Fruit fly (Drosophila melanogaster) whole organism, embryonic: Measurements from ENCODE around the gene CG14339.

ENCODE experiments used
- ATbp ChIP-seq: fragments of 200-800 bp; sonication (Bioruptor generic); optimal IDR thresholded peaks from 2 replicates; lab custom pipeline; 2017; ENCODE audit warnings: missing biosample characterization, mild to moderate bottlenecking, missing genetic modification characterization, missing genetic modification reagents
- Atf-2 ChIP-seq: fragments of 200-800 bp; sonication (Bioruptor generic); optimal IDR thresholded peaks from 2 replicates; lab custom pipeline; 2016; ENCODE audit warnings: missing biosample characterization, missing genetic modification characterization
- CG11398 ChIP-seq: fragments of 200-800 bp; sonication (Bioruptor generic); optimal IDR thresholded peaks from 2 replicates; lab custom pipeline; 2016; ENCODE audit warnings: missing biosample characterization, missing genetic modification characterization
- CG11695 ChIP-seq: fragments of 200-800 bp; sonication (Bioruptor generic); IDR thresholded peaks from 3 replicates; pipeline ENCODE4 v1.3.6; 2022; ENCODE audit warnings: missing biosample characterization, missing genetic modification characterization
- CG12155 ChIP-seq: fragments of 200-800 bp; sonication (Bioruptor generic); optimal IDR thresholded peaks from 3 replicates; lab custom pipeline; 2016; ENCODE audit warnings: missing biosample characterization, missing genetic modification characterization
- CG12219 ChIP-seq: fragments of 200-800 bp; sonication (Bioruptor generic); optimal IDR thresholded peaks from 3 replicates; lab custom pipeline; 2018; ENCODE audit warnings: missing biosample characterization, mild to moderate bottlenecking, missing genetic modification characterization
- CG12391 ChIP-seq: fragments of 200-800 bp; sonication (Bioruptor generic); optimal IDR thresholded peaks from 3 replicates; lab custom pipeline; 2018; ENCODE audit warnings: missing biosample characterization, mild to moderate bottlenecking, missing genetic modification characterization, moderate library complexity
- CG12769 ChIP-seq: fragments of 200-800 bp; sonication (Bioruptor generic); optimal IDR thresholded peaks from 2 replicates; lab custom pipeline; 2019; ENCODE audit warnings: missing biosample characterization, mild to moderate bottlenecking, missing genetic modification characterization, moderate library complexity
- CG13296 ChIP-seq: fragments of 200-800 bp; sonication (Bioruptor generic); optimal IDR thresholded peaks from 3 replicates; lab custom pipeline; 2018; ENCODE audit warnings: missing biosample characterization, mild to moderate bottlenecking, missing genetic modification characterization
- CG14860 ChIP-seq: fragments of 200-800 bp; sonication (Bioruptor generic); IDR thresholded peaks from 3 replicates; pipeline ENCODE4 v1.3.6; 2022; ENCODE audit warnings: missing biosample characterization, missing genetic modification characterization; ENCODE audit not compliant: partially characterized antibody
- CG15269 ChIP-seq: fragments of 200-800 bp; sonication (Bioruptor generic); optimal IDR thresholded peaks from 2 replicates; lab custom pipeline; 2018; ENCODE audit warnings: missing biosample characterization, mild to moderate bottlenecking, missing genetic modification characterization, moderate library complexity
- CG16779 ChIP-seq: fragments of 200-800 bp; sonication (Bioruptor generic); IDR thresholded peaks from 2 replicates; pipeline ENCODE4 v1.3.6; 2022; ENCODE audit warnings: missing biosample characterization, missing genetic modification characterization
- CG17186 ChIP-seq: fragments of 200-800 bp; sonication (Bioruptor generic); optimal IDR thresholded peaks from 3 replicates; lab custom pipeline; 2017; ENCODE audit warnings: missing biosample characterization, missing genetic modification reagents, missing genetic modification characterization
- CG2116 ChIP-seq: fragments of 200-800 bp; sonication (Bioruptor generic); optimal IDR thresholded peaks from 3 replicates; lab custom pipeline; 2018; ENCODE audit warnings: missing biosample characterization, mild to moderate bottlenecking, missing genetic modification characterization
- CG2678 ChIP-seq: fragments of 200-800 bp; sonication (Bioruptor generic); optimal IDR thresholded peaks from 3 replicates; lab custom pipeline; 2019; ENCODE audit warnings: missing biosample characterization, mild to moderate bottlenecking, missing genetic modification characterization, moderate library complexity
- CG3163 ChIP-seq: fragments of 200-800 bp; sonication (Bioruptor generic); optimal IDR thresholded peaks from 3 replicates; lab custom pipeline; 2016; ENCODE audit warnings: missing biosample characterization, missing genetic modification characterization
- CG34224 ChIP-seq: fragments of 200-800 bp; sonication (Bioruptor generic); IDR thresholded peaks from 3 replicates; pipeline ENCODE4 v1.3.6; 2022; ENCODE audit warnings: missing biosample characterization, missing genetic modification characterization; ENCODE audit not compliant: partially characterized antibody
- CG4282 ChIP-seq: fragments of 200-800 bp; sonication (Bioruptor generic); optimal IDR thresholded peaks from 2 replicates; lab custom pipeline; 2016; ENCODE audit warnings: missing biosample characterization, missing genetic modification characterization
- CG4617 ChIP-seq: fragments of 200-800 bp; sonication (Bioruptor generic); optimal IDR thresholded peaks from 3 replicates; lab custom pipeline; 2016; ENCODE audit warnings: missing biosample characterization, missing genetic modification characterization, borderline replicate concordance
- CG5245 ChIP-seq: fragments of 200-800 bp; sonication (Bioruptor generic); optimal IDR thresholded peaks from 3 replicates; lab custom pipeline; 2016; ENCODE audit warnings: missing biosample characterization, missing genetic modification characterization
- CG7357 ChIP-seq: fragments of 200-800 bp; sonication (Bioruptor generic); IDR thresholded peaks from 3 replicates; pipeline ENCODE4 v1.3.6; 2022; ENCODE audit warnings: missing biosample characterization, missing genetic modification characterization
- CG7928 ChIP-seq: fragments of 200-800 bp; sonication (Bioruptor generic); optimal IDR thresholded peaks from 2 replicates; lab custom pipeline; 2017; ENCODE audit warnings: missing biosample characterization, mild to moderate bottlenecking, missing genetic modification characterization
- CG8281 ChIP-seq: fragments of 200-800 bp; sonication (Bioruptor generic); optimal IDR thresholded peaks from 2 replicates; lab custom pipeline; 2018; ENCODE audit warnings: missing biosample characterization, mild to moderate bottlenecking, missing genetic modification characterization, moderate library complexity
- CG8388 ChIP-seq: fragments of 200-800 bp; sonication (Bioruptor generic); optimal IDR thresholded peaks from 2 replicates; lab custom pipeline; 2019; ENCODE audit warnings: missing biosample characterization, mild to moderate bottlenecking, missing genetic modification characterization, moderate library complexity
- CG8924 ChIP-seq: fragments of 200-800 bp; optimal IDR thresholded peaks from 3 replicates; lab custom pipeline; 2019; ENCODE audit warnings: missing biosample characterization, mild to moderate bottlenecking, missing genetic modification characterization, moderate library complexity
- Dad ChIP-seq: fragments of 200-800 bp; sonication (Bioruptor generic); optimal IDR thresholded peaks from 3 replicates; lab custom pipeline; 2016; ENCODE audit warnings: missing biosample characterization, missing genetic modification characterization
- Deaf1 ChIP-seq: fragments of 200-800 bp; optimal IDR thresholded peaks from 3 replicates; lab custom pipeline; 2019; ENCODE audit warnings: missing biosample characterization, mild to moderate bottlenecking, missing genetic modification characterization, moderate library complexity
- Fer2 ChIP-seq: fragments of 200-800 bp; sonication (Bioruptor generic); optimal IDR thresholded peaks from 2 replicates; lab custom pipeline; 2018; ENCODE audit warnings: missing biosample characterization, mild to moderate bottlenecking, missing genetic modification characterization, moderate library complexity
- Fer3 ChIP-seq: fragments of 200-800 bp; sonication (Bioruptor generic); optimal IDR thresholded peaks from 2 replicates; lab custom pipeline; 2018; ENCODE audit warnings: missing biosample characterization, mild to moderate bottlenecking, missing genetic modification characterization, moderate library complexity
- Gug ChIP-seq: fragments of 200-800 bp; sonication (Bioruptor generic); IDR thresholded peaks from 4 replicates; pipeline ENCODE4 v1.3.6; 2022; ENCODE audit warnings: missing biosample characterization, missing genetic modification characterization
- Hand ChIP-seq: fragments of 200-800 bp; sonication (Bioruptor generic); optimal IDR thresholded peaks from 2 replicates; lab custom pipeline; 2017; ENCODE audit warnings: mild to moderate bottlenecking, missing biosample characterization, missing genetic modification reagents, missing genetic modification characterization
- Hmx ChIP-seq: fragments of 200-800 bp; sonication (Bioruptor generic); optimal IDR thresholded peaks from 2 replicates; lab custom pipeline; 2016; ENCODE audit warnings: missing biosample characterization, missing genetic modification characterization
- MESR4 ChIP-seq: fragments of 200-800 bp; sonication (Bioruptor generic); optimal IDR thresholded peaks from 2 replicates; lab custom pipeline; 2018; ENCODE audit warnings: missing biosample characterization, mild to moderate bottlenecking, missing genetic modification characterization, moderate library complexity
- NC2β ChIP-seq: fragments of 200-800 bp; sonication (Bioruptor generic); optimal IDR thresholded peaks from 2 replicates; lab custom pipeline; 2016; ENCODE audit warnings: missing biosample characterization, missing genetic modification characterization
- Sry-δ ChIP-seq: fragments of 200-800 bp; sonication (Bioruptor generic); optimal IDR thresholded peaks from 2 replicates; lab custom pipeline; 2016; ENCODE audit warnings: missing biosample characterization, missing genetic modification characterization
- Xrp1 ChIP-seq: fragments of 200-800 bp; sonication (Bioruptor generic); IDR thresholded peaks from 2 replicates; pipeline ENCODE4 v1.3.6; 2022; ENCODE audit warnings: missing biosample characterization, missing genetic modification characterization
- ato ChIP-seq: fragments of 200-800 bp; sonication (Bioruptor generic); IDR thresholded peaks from 2 replicates; pipeline ENCODE4 v1.3.6; 2022; ENCODE audit warnings: missing biosample characterization, missing genetic modification characterization; ENCODE audit not compliant: partially characterized antibody
- bcd ChIP-seq: fragments of 200-800 bp; sonication (Bioruptor generic); optimal IDR thresholded peaks from 2 replicates; lab custom pipeline; 2017; ENCODE audit warnings: missing biosample characterization, mild to moderate bottlenecking, missing genetic modification characterization
- crc ChIP-seq: fragments of 200-800 bp; sonication (Bioruptor generic); optimal IDR thresholded peaks from 2 replicates; lab custom pipeline; 2016; ENCODE audit warnings: missing biosample characterization, missing genetic modification characterization
- fd102C ChIP-seq: fragments of 200-800 bp; sonication (Bioruptor generic); optimal IDR thresholded peaks from 2 replicates; lab custom pipeline; 2018; ENCODE audit warnings: missing biosample characterization, mild to moderate bottlenecking, missing genetic modification characterization, moderate library complexity
- fd96Cb ChIP-seq: fragments of 200-800 bp; sonication (Bioruptor generic); optimal IDR thresholded peaks from 2 replicates; lab custom pipeline; 2018; ENCODE audit warnings: missing biosample characterization, mild to moderate bottlenecking, missing genetic modification characterization, moderate library complexity
- fru ChIP-seq: fragments of >200 bp; optimal IDR thresholded peaks from 2 replicates; lab custom pipeline; 2017
- fu2 ChIP-seq: fragments of 200-800 bp; sonication (Bioruptor generic); optimal IDR thresholded peaks from 2 replicates; lab custom pipeline; 2016; ENCODE audit warnings: missing biosample characterization, missing genetic modification characterization
- nerfin-2 ChIP-seq: fragments of 200-800 bp; sonication (Bioruptor generic); IDR thresholded peaks from 2 replicates; pipeline ENCODE4 v1.3.6; 2022; ENCODE audit warnings: missing biosample characterization, missing genetic modification characterization; ENCODE audit not compliant: partially characterized antibody
- pho ChIP-seq: fragments of 200-800 bp; sonication (Bioruptor generic); optimal IDR thresholded peaks from 2 replicates; lab custom pipeline; 2016; ENCODE audit warnings: missing biosample characterization, missing genetic modification characterization
- ranshi ChIP-seq: fragments of 200-800 bp; sonication (Bioruptor generic); IDR thresholded peaks from 2 replicates; pipeline ENCODE4 v1.3.6; 2022; ENCODE audit warnings: missing biosample characterization, missing genetic modification characterization
- sc ChIP-seq, 3 experiments: fragments of >200 bp in 2 of 3; fragments of 200-800 bp in 1 of 3; sonication (Bioruptor generic) in 1 of 3; optimal IDR thresholded peaks; 2 replicates in 2 of 3; 3 replicates in 1 of 3; lab custom pipeline; 2017; ENCODE audit warnings: mild to moderate bottlenecking in 1 of 3, missing biosample characterization in 1 of 3, missing genetic modification characterization in 1 of 3, missing genetic modification reagents in 1 of 3
- scrt ChIP-seq: fragments of 200-800 bp; sonication (Bioruptor generic); optimal IDR thresholded peaks from 2 replicates; lab custom pipeline; 2018; ENCODE audit warnings: missing biosample characterization, mild to moderate bottlenecking, missing genetic modification characterization, moderate library complexity
- so ChIP-seq: fragments of 200-800 bp; sonication (Bioruptor generic); IDR thresholded peaks from 3 replicates; pipeline ENCODE4 v1.3.6; 2022; ENCODE audit warnings: missing biosample characterization, missing genetic modification characterization
- stwl ChIP-seq: fragments of 200-800 bp; sonication (Bioruptor generic); optimal IDR thresholded peaks from 3 replicates; lab custom pipeline; 2018; ENCODE audit warnings: missing biosample characterization, mild to moderate bottlenecking, missing genetic modification characterization, moderate library complexity

The CG14339 gene

dm6 chr2L:1150554-1150953 lies 42.2 kb downstream of the CG14339 start, which contains the start of the genes Tfb4 and Vps29 (continued):
- TF ChIP-seq scrt (GFP tag; lab: Kevin White, UChicago) (no peak), CG8388 (GFP tag; lab: Kevin White, UChicago) (no peak), stwl (tag; lab: Kevin White, UChicago) (peak; percentile 91), CG4617 (GFP tag; lab: Kevin White, UChicago) (peak; percentile 74), CG8924 (tag; lab: Kevin White, UChicago) (peak; percentile 39), CG34224 (GFP tag; lab: Robert Waterston, UW) (peak; percentile 99), CG13296 (GFP tag; lab: Kevin White, UChicago) (no peak), fd96Cb (tag; lab: Kevin White, UChicago) (no peak), CG7928 (GFP tag; lab: Kevin White, UChicago) (no peak), CG12219 (GFP tag; lab: Kevin White, UChicago) (no peak), so (GFP tag; lab: Robert Waterston, UW) (no peak), CG12155 (GFP tag; lab: Kevin White, UChicago) (peak; percentile 50), Sry-δ (peak; percentile 94), MESR4 (GFP tag; lab: Kevin White, UChicago) (peak; percentile 78), CG16779 (GFP tag; lab: Robert Waterston, UW) (0 out of 2 replicates have a peak, but pooled peaks have one; percentile 38), CG17186 (GFP tag; lab: Kevin White, UChicago) (no peak), bcd (GFP tag; lab: Kevin White, UChicago) (no peak), Gug (GFP tag; lab: Robert Waterston, UW) (peak; percentile 60; the same call in 1 of the 4 replicates), CG12391 (tag; lab: Kevin White, UChicago) (peak; percentile 43), fd102C (GFP tag; lab: Kevin White, UChicago) (no peak), CG14860 (peak; percentile 93), CG7357 (GFP tag; lab: Robert Waterston, UW) (no peak), CG4282 (GFP tag; lab: Kevin White, UChicago) (no peak), Fer2 (tag; lab: Kevin White, UChicago) (no peak), CG8281 (tag; lab: Kevin White, UChicago) (no peak), Fer3 (tag; lab: Kevin White, UChicago) (no peak), Hmx (no peak), CG2678 (no peak), fu2 (GFP tag; lab: Kevin White, UChicago) (peak; percentile 49), ranshi (peak; percentile 38; the same call in 1 of the 2 replicates), CG11398 (GFP tag; lab: Kevin White, UChicago) (peak; percentile 25), CG3163 (GFP tag; lab: Kevin White, UChicago) (peak; percentile 11), Hand (GFP tag; lab: Kevin White, UChicago) (no peak), Deaf1 (tag; lab: Kevin White, UChicago) (no peak), CG5245 (GFP tag; lab: Kevin White, UChicago) (peak; percentile 5), CG2116 (GFP tag; lab: Kevin White, UChicago) (peak; percentile 69), pho (GFP tag; lab: Kevin White, UChicago) (peak; percentile 20), ato (GFP tag; lab: Robert Waterston, UW) (peak; percentile 96), fru (lab: Kevin White, UChicago) (no peak), CG12769 (no peak), ATbp (GFP tag; lab: Kevin White, UChicago) (no peak), Atf-2 (GFP tag; lab: Kevin White, UChicago) (no peak), CG11695 (0 out of 3 replicates have a peak, but pooled peaks have one; percentile 12), Dad (GFP tag; lab: Kevin White, UChicago) (no peak), CG15269 (tag; lab: Kevin White, UChicago) (no peak), sc (optimal IDR thresholded peaks at IDR 0.05; lab: Kevin White, UChicago) (no peak), sc (GFP tag; optimal IDR thresholded peaks at IDR 0.05; lab: Kevin White, UChicago) (no peak), NC2β (peak; percentile 12), nerfin-2 (GFP tag; lab: Robert Waterston, UW) (peak; percentile 98), crc (GFP tag; lab: Kevin White, UChicago) (peak; percentile 7), Xrp1 (peak; percentile 64)
